Worm (Caenorhabditis elegans) whole organism, L4 larva: ENCODE measurements around the gene try-12.

ENCODE experiments used
- F37D6.2 ChIP-seq: sonication (generic microtip); optimal IDR thresholded peaks from 2 replicates; lab custom pipeline; 2016; ENCODE audit warnings: mild to moderate bottlenecking, missing genetic modification characterization, missing compliant biosample characterization
- ama-1 ChIP-seq: fragments of 150-350 bp; optimal IDR thresholded peaks from 2 replicates; lab custom pipeline; 2014; ENCODE audit warnings: inconsistent platforms, mixed read lengths
- ceh-28 ChIP-seq: fragments of 150-350 bp; optimal IDR thresholded peaks from 2 replicates; lab custom pipeline; 2014; ENCODE audit warnings: missing biosample characterization, missing genetic modification reagents, missing genetic modification characterization
- lin-13 ChIP-seq: fragments of 150-350 bp; optimal IDR thresholded peaks from 2 replicates; lab custom pipeline; 2014; ENCODE audit warnings: missing biosample characterization, missing genetic modification reagents, missing genetic modification characterization
- nhr-41 ChIP-seq: fragments of 200-800 bp; sonication (Bioruptor generic); IDR thresholded peaks from 2 replicates; pipeline ENCODE4 v1.3.6; 2022; ENCODE audit warnings: missing genetic modification reagents, missing genetic modification characterization, missing compliant biosample characterization
- pha-4 ChIP-seq, 2 experiments: fragments of 150-350 bp in 1 of 2; fragments of 200-800 bp in 1 of 2; sonication (Bioruptor generic) in 1 of 2; IDR thresholded peaks in 1 of 2; optimal IDR thresholded peaks in 1 of 2; 2 replicates each; pipeline versions ENCODE4 v1.3.6 to Lab custom; 2014 to 2022; ENCODE audit warnings: missing genetic modification characterization in 2 of 2, missing genetic modification reagents in 2 of 2, missing biosample characterization in 1 of 2, missing compliant biosample characterization in 1 of 2
- spr-3 ChIP-seq: fragments of 200-800 bp; sonication (Bioruptor generic); optimal IDR thresholded peaks from 2 replicates; lab custom pipeline; 2018; ENCODE audit warnings: mild to moderate bottlenecking, missing genetic modification characterization, missing compliant biosample characterization
- unc-62 ChIP-seq, 3 experiments: fragments of 150-350 bp in 1 of 3; sonication (generic microtip); optimal IDR thresholded peaks in 2 of 3; peaks in 1 of 3; 1 replicate in 1 of 3; 2 replicates in 2 of 3; lab custom pipeline; 2014 to 2017; ENCODE audit warnings: missing biosample characterization in 3 of 3, missing genetic modification characterization in 3 of 3, missing genetic modification reagents in 3 of 3, missing genotype in 1 of 3

DNA sequence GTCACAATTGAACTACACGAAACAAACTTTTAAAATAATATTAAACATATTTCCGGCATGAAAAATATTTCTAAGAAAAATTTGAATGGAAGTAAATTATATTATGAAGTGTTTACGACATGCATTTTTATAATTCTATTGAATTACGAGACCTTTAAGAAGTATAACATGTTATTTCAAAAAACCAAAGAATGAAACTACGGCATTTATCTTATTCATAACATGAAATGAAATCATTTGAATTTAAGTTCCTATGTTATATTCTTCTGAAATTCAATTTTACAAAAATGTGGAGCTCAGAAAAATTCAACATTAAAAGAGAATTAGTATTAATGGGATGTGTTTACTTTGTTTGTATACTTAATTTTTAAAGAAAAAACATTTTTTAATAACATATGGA lies 18.1 kb upstream of the try-12 start, which contains the start of gene srw-71:
- TF ChIP-seq unc-62 (GFP tag; optimal IDR thresholded peaks at IDR 0.05 in 1 of 2; lab: Kevin White, UChicago) (no peak), unc-62 (tag; optimal IDR thresholded peaks at IDR 0.05; lab: Kevin White, UChicago) (no peak), nhr-41 (GFP tag; lab: Robert Waterston, UW) (no peak), lin-13 (no peak), ama-1 (lab: Kevin White, UChicago) (no peak), pha-4 (GFP tag; IDR thresholded peaks at IDR 0.05; lab: Robert Waterston, UW) (no peak), pha-4 (tag; optimal IDR thresholded peaks at IDR 0.05; lab: Kevin White, UChicago) (no peak), spr-3 (GFP tag; lab: Kevin White, UChicago) (no peak), F37D6.2 (tag; lab: Kevin White, UChicago) (no peak), ceh-28 (tag; lab: Kevin White, UChicago) (no peak)
